Fruit fly (Drosophila melanogaster) whole organism: ENCODE data around the gene CG6891.

Experiments used
- CG8478 ChIP-seq: fragments of >200 bp; optimal IDR thresholded peaks from 2 replicates; lab custom pipeline; 2018; ENCODE audit warnings: inconsistent platforms
- Dll ChIP-seq: fragments of >200 bp; optimal IDR thresholded peaks from 2 replicates; lab custom pipeline; 2017
- EcR ChIP-seq, 2 experiments: fragments of >200 bp; optimal IDR thresholded peaks; 2 replicates each; lab custom pipeline; 2017; ENCODE audit warnings: missing biosample characterization in 2 of 2, missing genetic modification characterization in 2 of 2, missing genetic modification reagents in 2 of 2
- pan ChIP-seq: fragments of >200 bp; optimal IDR thresholded peaks from 2 replicates; lab custom pipeline; 2017
- psq ChIP-seq: fragments of >200 bp; optimal IDR thresholded peaks from 2 replicates; lab custom pipeline; 2017

dm6 chrX:18788143-18788745 is 13.2 kb downstream of the CG6891 start, which contains the start of the genes CG6961 and S6KL:
- TF ChIP-seq Dll (lab: Kevin White, UChicago) (no peak), psq (lab: Kevin White, UChicago) (no peak), pan (lab: Kevin White, UChicago) (no peak), EcR (GFP tag; optimal IDR thresholded peaks at IDR 0.05; lab: Kevin White, UChicago) (no peak), CG8478 (lab: Kevin White, UChicago) (no peak)
